Fruit fly (Drosophila melanogaster): ENCODE data around the gene CG14974.

CG14974 gene

DNA sequence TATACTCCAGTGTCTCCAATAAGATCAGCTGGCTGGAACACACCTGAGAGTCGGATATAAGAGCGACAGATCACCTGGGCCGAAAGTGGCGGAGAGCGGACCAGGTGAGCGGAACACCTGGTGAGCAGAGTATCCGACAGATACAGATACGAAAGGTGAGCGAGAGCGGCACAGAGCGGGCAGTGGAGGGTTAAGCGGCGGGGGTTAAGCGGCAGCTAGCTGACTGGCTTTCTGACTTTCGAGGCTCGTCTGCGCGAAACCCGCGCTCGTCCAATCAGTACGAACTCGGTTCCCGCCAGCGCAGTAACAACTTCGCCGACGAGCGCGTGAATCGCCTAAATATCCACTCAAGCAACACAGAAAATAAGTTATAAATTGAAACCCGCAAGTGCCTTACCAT is 5.2 kb upstream of the CG14974 start, which contains the start of gene dar1 (continued):
- TF ChIP-seq Scr (GFP tag; IDR thresholded peaks at IDR 0.05; ENCODE audit: partially characterized antibody) = no peak
- no peak for TF ChIP-seq Doc2 (GFP tag; IDR thresholded peaks at IDR 0.05)
- TF ChIP-seq CG10209 (GFP tag; optimal IDR thresholded peaks at IDR 0.05) = no peak
- TF ChIP-seq hth (optimal IDR thresholded peaks at IDR 0.05) = no peak
- no peak for TF ChIP-seq CG10462 (GFP tag; optimal IDR thresholded peaks at IDR 0.05)
- peak; percentile 42 for TF ChIP-seq pros (GFP tag; optimal IDR thresholded peaks at IDR 0.05)
- no peak for TF ChIP-seq pan (optimal IDR thresholded peaks at IDR 0.05)
- no peak for TF ChIP-seq pan (GFP tag; optimal IDR thresholded peaks at IDR 0.05 in 1 of 2, IDR thresholded peaks at IDR 0.05 in 1 of 2)
- TF ChIP-seq Xrp1 (GFP tag; IDR thresholded peaks at IDR 0.05) = no peak
- TF ChIP-seq CG10959 (GFP tag; IDR thresholded peaks at IDR 0.05) = no peak
- no peak for TF ChIP-seq gsb (GFP tag; IDR thresholded peaks at IDR 0.05)
- no peak for TF ChIP-seq CG17385 (GFP tag; optimal IDR thresholded peaks at IDR 0.05)
- TF ChIP-seq aop (GFP tag; IDR thresholded peaks at IDR 0.05) = no peak
- TF ChIP-seq Dad (GFP tag; optimal IDR thresholded peaks at IDR 0.05) = no peak
- peak; percentile 37 for TF ChIP-seq Elba2 (GFP tag; optimal IDR thresholded peaks at IDR 0.05)
- no peak for TF ChIP-seq psq (GFP tag; optimal IDR thresholded peaks at IDR 0.05)
- TF ChIP-seq CG10565 (GFP tag; optimal IDR thresholded peaks at IDR 0.05) = no peak
- no peak for TF ChIP-seq Dp (GFP tag; optimal IDR thresholded peaks at IDR 0.05)
- TF ChIP-seq nerfin-1 (tag; optimal IDR thresholded peaks at IDR 0.05) = no peak
- no peak for TF ChIP-seq bigmax (GFP tag; optimal IDR thresholded peaks at IDR 0.05)
- no peak; the same call in 1 of the 2 replicates for TF ChIP-seq CG9932 (GFP tag; IDR thresholded peaks at IDR 0.05)
- no peak for TF ChIP-seq twi (tag; optimal IDR thresholded peaks at IDR 0.05)
- no peak for TF ChIP-seq CG15269 (tag; optimal IDR thresholded peaks at IDR 0.05)
- TF ChIP-seq cato (GFP tag; optimal IDR thresholded peaks at IDR 0.05; ENCODE audit: borderline replicate concordance) = no peak
- TF ChIP-seq HHEX (GFP tag; optimal IDR thresholded peaks at IDR 0.05) = no peak
- TF ChIP-seq CG32772 (GFP tag; IDR thresholded peaks at IDR 0.05) = no peak
- TF ChIP-seq Antp (GFP tag; optimal IDR thresholded peaks at IDR 0.05) = no peak
- TF ChIP-seq cg (GFP tag; optimal IDR thresholded peaks at IDR 0.05) = no peak
- TF ChIP-seq so (GFP tag; IDR thresholded peaks at IDR 0.05) = 0 out of 3 replicates have a peak, but pooled peaks have one; percentile 35
- no peak for TF ChIP-seq Lpt (GFP tag; optimal IDR thresholded peaks at IDR 0.05)
- no peak for TF ChIP-seq ranshi (GFP tag; IDR thresholded peaks at IDR 0.05)
- peak; percentile 41; the same call in 1 of the 2 replicates for TF ChIP-seq CG42726 (GFP tag; IDR thresholded peaks at IDR 0.05; ENCODE audit: partially characterized antibody)
- TF ChIP-seq sd (tag; optimal IDR thresholded peaks at IDR 0.05) = no peak
- TF ChIP-seq peb (GFP tag; IDR thresholded peaks at IDR 0.05) = no peak
- no peak for TF ChIP-seq Hey (tag; optimal IDR thresholded peaks at IDR 0.05)
- TF ChIP-seq Dll (GFP tag; IDR thresholded peaks at IDR 0.05; ENCODE audit: partially characterized antibody) = peak; percentile 38; the same call in 1 of the 4 replicates
- 0 out of 3 replicates have a peak, but pooled peaks have one; percentile 40 for TF ChIP-seq CG7963 (GFP tag; IDR thresholded peaks at IDR 0.05; ENCODE audit: partially characterized antibody)
- TF ChIP-seq sim (GFP tag; IDR thresholded peaks at IDR 0.05) = 0 out of 2 replicates have a peak, but pooled peaks have one; percentile 40
- no peak for TF ChIP-seq CG2889 (GFP tag; IDR thresholded peaks at IDR 0.05)
- TF ChIP-seq trem (tag; optimal IDR thresholded peaks at IDR 0.05) = no peak
- TF ChIP-seq CG1832 (GFP tag; optimal IDR thresholded peaks at IDR 0.05) = no peak
- no peak for TF ChIP-seq Hsf (GFP tag; optimal IDR thresholded peaks at IDR 0.05)
- TF ChIP-seq Drgx (GFP tag; IDR thresholded peaks at IDR 0.05) = peak; percentile 42; the same call in 1 of the 2 replicates
- no peak for TF ChIP-seq odd (GFP tag; optimal IDR thresholded peaks at IDR 0.05)
- no peak for TF ChIP-seq gsb-n (tag; optimal IDR thresholded peaks at IDR 0.05)
- TF ChIP-seq tx (GFP tag; optimal IDR thresholded peaks at IDR 0.05) = no peak
- 0 out of 3 replicates have a peak, but pooled peaks have one; percentile 11 for TF ChIP-seq CG11695 (GFP tag; IDR thresholded peaks at IDR 0.05)
- peak; percentile 77; the same call in 2 of the 4 replicates for TF ChIP-seq chinmo (GFP tag; IDR thresholded peaks at IDR 0.05; ENCODE audit: partially characterized antibody)
- no peak for TF ChIP-seq pnt (GFP tag; optimal IDR thresholded peaks at IDR 0.05)
- no peak for TF ChIP-seq CG11398 (GFP tag; optimal IDR thresholded peaks at IDR 0.05)
- TF ChIP-seq sens (GFP tag) = no peak
- TF ChIP-seq TFAM (GFP tag; optimal IDR thresholded peaks at IDR 0.05) = no peak

Measured in whole organism, embryonic.